Worm (Caenorhabditis elegans): Measurements from ENCODE around the gene dat-1.

dat-1 gene

DNA sequence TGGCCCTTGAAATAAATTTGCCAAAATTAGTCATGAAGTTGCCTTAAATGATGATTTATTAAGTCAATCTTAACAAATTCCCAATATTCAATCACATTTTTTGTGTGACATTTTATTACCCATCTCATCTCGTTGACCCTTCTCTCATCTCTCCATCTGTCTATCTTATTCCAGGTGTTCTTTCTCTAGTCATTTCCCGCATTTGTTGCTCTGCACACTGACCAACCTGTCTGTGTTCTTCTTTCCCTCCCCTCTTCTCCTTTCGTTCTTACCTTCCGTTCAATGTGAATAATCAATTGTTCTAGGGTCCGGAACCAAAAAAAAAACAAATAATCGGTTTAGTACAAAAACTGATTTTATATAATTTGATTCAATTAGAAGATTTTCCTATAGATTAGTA is 4.4 kb downstream of the dat-1 start, which contains the start of gene T02C1.1:
Gene T02C1.1 (plus strand): TSS at position 305 of the 400 bp plus-strand sequence.
- no peak for TF ChIP-seq snpc-4 (tag; optimal IDR thresholded peaks at IDR 0.05)
- no peak for TF ChIP-seq ztf-11 (tag; optimal IDR thresholded peaks at IDR 0.05)
- no peak for TF ChIP-seq sma-9 (GFP tag; optimal IDR thresholded peaks at IDR 0.05)
- no peak for TF ChIP-seq sma-9 (tag; optimal IDR thresholded peaks at IDR 0.05)
- TF ChIP-seq nhr-6 (tag; optimal IDR thresholded peaks at IDR 0.05) = no peak
- no peak for TF ChIP-seq peb-1 (tag; optimal IDR thresholded peaks at IDR 0.05)

DNA sequence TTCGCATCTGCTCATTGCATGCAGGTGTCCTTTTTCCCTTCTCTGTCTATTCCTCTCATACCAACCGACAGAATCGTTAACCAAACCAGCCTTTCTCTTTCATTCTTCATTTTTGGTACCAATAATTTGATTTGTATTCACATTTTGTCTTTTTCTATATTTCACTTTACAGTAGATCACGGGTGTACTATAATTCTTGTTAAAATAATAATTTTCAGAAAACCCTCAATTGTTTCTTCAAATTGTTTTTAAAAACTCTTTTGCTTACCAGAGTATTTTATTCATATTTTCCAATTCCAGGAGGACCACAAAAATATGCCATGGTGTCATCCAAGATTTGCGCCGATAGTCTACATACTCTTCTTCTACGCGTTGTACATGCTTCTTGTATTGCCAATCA is 8.0 kb downstream of the dat-1 start, which contains the start of gene T02C1.2:
Gene T02C1.2 (plus strand): TSS at position 301 of the 400 bp plus-strand sequence.
- TF ChIP-seq peb-1 (tag; optimal IDR thresholded peaks at IDR 0.05) = no peak
- TF ChIP-seq unc-55 (GFP tag; optimal IDR thresholded peaks at IDR 0.05) = no peak
- TF ChIP-seq lin-39 (tag; optimal IDR thresholded peaks at IDR 0.05) = no peak
- TF ChIP-seq nhr-10 (tag; optimal IDR thresholded peaks at IDR 0.05) = no peak
- TF ChIP-seq nhr-11 (tag; optimal IDR thresholded peaks at IDR 0.05) = no peak
- no peak for TF ChIP-seq aly-2 (tag; optimal IDR thresholded peaks at IDR 0.05)
- no peak for TF ChIP-seq ztf-11 (tag; optimal IDR thresholded peaks at IDR 0.05)
- TF ChIP-seq sma-9 (GFP tag; optimal IDR thresholded peaks at IDR 0.05) = no peak
- no peak for TF ChIP-seq sma-9 (tag; optimal IDR thresholded peaks at IDR 0.05)
- TF ChIP-seq nhr-129 (tag; optimal IDR thresholded peaks at IDR 0.05) = no peak
- TF ChIP-seq nhr-6 (tag; optimal IDR thresholded peaks at IDR 0.05) = no peak
- TF ChIP-seq sma-3 (GFP tag; optimal IDR thresholded peaks at IDR 0.05) = no peak
- no peak for TF ChIP-seq egl-27 (tag; optimal IDR thresholded peaks at IDR 0.05)
- TF ChIP-seq lin-13 (GFP tag; optimal IDR thresholded peaks at IDR 0.05) = no peak
- no peak for TF ChIP-seq dmd-4 (tag; optimal IDR thresholded peaks at IDR 0.05)
- TF ChIP-seq lsy-2 (tag; optimal IDR thresholded peaks at IDR 0.05) = no peak
- TF ChIP-seq R02D3.7 (tag; optimal IDR thresholded peaks at IDR 0.05) = no peak
- no peak for TF ChIP-seq mdl-1 (tag; optimal IDR thresholded peaks at IDR 0.05)
- TF ChIP-seq mab-5 (tag; optimal IDR thresholded peaks at IDR 0.05) = no peak
- TF ChIP-seq elt-3 (tag; optimal IDR thresholded peaks at IDR 0.05) = no peak

DNA sequence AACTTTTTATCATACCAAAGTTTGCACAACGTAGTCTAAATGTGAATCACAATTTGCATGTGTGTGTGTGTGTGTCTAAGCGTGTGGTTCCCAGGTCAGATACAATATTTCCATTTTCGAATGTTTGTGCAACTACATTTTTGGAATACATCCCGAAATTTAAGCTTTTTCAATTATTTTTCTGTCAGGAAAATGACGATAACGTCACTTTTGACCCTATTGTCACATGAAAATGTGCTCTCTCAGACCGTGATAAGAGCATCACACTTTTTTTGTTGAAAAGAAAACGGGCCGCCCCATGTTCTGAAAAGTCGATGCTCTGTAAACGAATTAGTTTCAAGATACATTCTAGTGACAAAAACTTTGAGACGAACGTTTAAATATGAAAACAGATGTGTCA is 12.2 kb downstream of the dat-1 start:
- TF ChIP-seq nhr-129 (tag; optimal IDR thresholded peaks at IDR 0.05) (no peak), F13H6.1 (tag; optimal IDR thresholded peaks at IDR 0.05) (peak; percentile 19)

DNA sequence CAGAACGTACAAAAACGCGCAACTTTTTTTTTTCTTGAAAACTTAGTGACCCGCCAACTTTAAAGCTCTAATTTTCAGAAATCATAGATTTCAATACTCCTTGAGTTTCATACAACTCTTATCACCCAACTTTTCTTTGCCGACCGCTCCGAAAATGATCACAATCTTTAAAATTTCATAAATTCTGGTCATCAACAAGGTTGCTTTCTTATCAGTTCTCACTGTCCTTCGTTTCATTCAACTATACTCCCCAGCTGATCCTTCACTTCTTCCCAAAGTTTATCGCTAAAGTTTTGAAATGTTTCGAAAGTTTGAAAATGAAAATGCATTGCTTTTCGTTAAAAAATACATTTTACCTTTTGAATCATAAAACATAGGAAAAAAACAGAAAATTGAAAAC is 13.0 kb downstream of the dat-1 start:
- peak; percentile 83 for TF ChIP-seq fos-1 (tag; optimal IDR thresholded peaks at IDR 0.05)
- no peak for TF ChIP-seq ztf-1 (GFP tag; conservative IDR thresholded peaks at IDR 0.05)
- TF ChIP-seq zag-1 (tag; optimal IDR thresholded peaks at IDR 0.05) = no peak
- TF ChIP-seq sma-9 (GFP tag; optimal IDR thresholded peaks at IDR 0.05) = peak; percentile 75
- TF ChIP-seq sma-9 (tag; optimal IDR thresholded peaks at IDR 0.05) = no peak
- no peak for TF ChIP-seq sem-4 (tag; optimal IDR thresholded peaks at IDR 0.05)
- TF ChIP-seq nhr-23 (tag; optimal IDR thresholded peaks at IDR 0.05) = no peak
- TF ChIP-seq dmd-4 (tag; optimal IDR thresholded peaks at IDR 0.05) = no peak
- peak; percentile 7 for TF ChIP-seq F13H6.1 (tag; optimal IDR thresholded peaks at IDR 0.05)
- TF ChIP-seq ZK546.5 (tag; optimal IDR thresholded peaks at IDR 0.05) = no peak
- TF ChIP-seq gmeb-1 (tag; optimal IDR thresholded peaks at IDR 0.05) = peak; percentile 13

DNA sequence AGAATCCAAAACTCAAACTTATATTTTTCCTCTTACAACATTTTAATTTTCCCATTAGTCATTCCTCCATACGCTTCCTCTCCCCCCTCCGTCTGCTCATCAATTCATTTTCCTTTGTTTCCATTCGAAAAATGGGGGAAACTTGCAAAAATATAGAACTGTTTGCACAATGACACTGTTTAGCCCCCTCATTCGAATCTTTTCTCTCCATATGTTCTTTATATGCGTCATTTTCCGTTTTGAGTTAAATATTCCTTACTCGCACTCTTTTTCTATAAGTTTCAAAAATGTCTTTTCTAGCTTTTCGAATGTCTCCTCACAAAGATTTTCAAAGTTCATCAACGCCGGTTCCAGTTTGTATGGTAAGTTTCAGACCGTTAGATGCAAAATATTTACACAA is 14.2 kb downstream of the dat-1 start, which contains the start of gene M01A8.1:
Gene M01A8.1 (plus strand): TSS at position 301 of the 400 bp plus-strand sequence.
- no peak for TF ChIP-seq gmeb-1 (tag; optimal IDR thresholded peaks at IDR 0.05)
- TF ChIP-seq mbf-1 (tag; optimal IDR thresholded peaks at IDR 0.05) = no peak
- TF ChIP-seq blmp-1 (tag; optimal IDR thresholded peaks at IDR 0.05; ENCODE audit: insufficient read depth) = no peak
- TF ChIP-seq nhr-6 (tag; optimal IDR thresholded peaks at IDR 0.05) = no peak
- TF ChIP-seq elt-1 (tag; optimal IDR thresholded peaks at IDR 0.05) = no peak
- TF ChIP-seq lsy-2 (tag; optimal IDR thresholded peaks at IDR 0.05) = no peak
- no peak for TF ChIP-seq nhr-77 (tag; optimal IDR thresholded peaks at IDR 0.05)
- TF ChIP-seq nhr-23 (tag; optimal IDR thresholded peaks at IDR 0.05) = no peak
- no peak for TF ChIP-seq nhr-21 (tag; optimal IDR thresholded peaks at IDR 0.05)
- no peak for TF ChIP-seq ztf-11 (tag; optimal IDR thresholded peaks at IDR 0.05)
- no peak for TF ChIP-seq ZK546.5 (tag; optimal IDR thresholded peaks at IDR 0.05)
- TF ChIP-seq nhr-237 (tag; optimal IDR thresholded peaks at IDR 0.05) = no peak
- TF ChIP-seq nhr-11 (tag; optimal IDR thresholded peaks at IDR 0.05) = no peak
- TF ChIP-seq nhr-129 (tag; optimal IDR thresholded peaks at IDR 0.05) = no peak
- TF ChIP-seq mab-5 (tag; optimal IDR thresholded peaks at IDR 0.05) = no peak
- TF ChIP-seq unc-62 (GFP tag; optimal IDR thresholded peaks at IDR 0.05) = no peak
- no peak for TF ChIP-seq snpc-4 (tag; optimal IDR thresholded peaks at IDR 0.05)
- no peak for TF ChIP-seq ztf-1 (GFP tag; conservative IDR thresholded peaks at IDR 0.05)
- no peak for TF ChIP-seq C34F6.9 (tag; optimal IDR thresholded peaks at IDR 0.05)
- TF ChIP-seq mdl-1 (tag; optimal IDR thresholded peaks at IDR 0.05) = no peak

All from whole organism, L2 larva.